Fruit fly (Drosophila melanogaster): Measurements from ENCODE around the gene CG32373.

Gene CG32373

dm6 chr3L:7614226-7614625 is 36.1 kb upstream of the CG32373 start:
- TF ChIP-seq sv (GFP tag; optimal IDR thresholded peaks at IDR 0.05), result no peak
- peak; percentile 81 for TF ChIP-seq brk (GFP tag; optimal IDR thresholded peaks at IDR 0.05)
- peak; percentile 15 for TF ChIP-seq CrebA (GFP tag; optimal IDR thresholded peaks at IDR 0.05; ENCODE audit: borderline replicate concordance)
- peak; percentile 56 for TF ChIP-seq CG32264 (GFP tag; optimal IDR thresholded peaks at IDR 0.05)
- TF ChIP-seq dsf (GFP tag; optimal IDR thresholded peaks at IDR 0.05; ENCODE audit: borderline replicate concordance), result no peak
- TF ChIP-seq Sp1 (GFP tag; optimal IDR thresholded peaks at IDR 0.05), result peak; percentile 77
- no peak for TF ChIP-seq Mio (GFP tag; optimal IDR thresholded peaks at IDR 0.05)
- TF ChIP-seq OdsH (GFP tag; optimal IDR thresholded peaks at IDR 0.05), result peak; percentile 86
- TF ChIP-seq Abd-B (GFP tag; optimal IDR thresholded peaks at IDR 0.05), result no peak
- TF ChIP-seq jim (GFP tag; optimal IDR thresholded peaks at IDR 0.05), result no peak
- TF ChIP-seq Hnf4 (GFP tag; optimal IDR thresholded peaks at IDR 0.05), result peak; percentile 88
- no peak for TF ChIP-seq pan (optimal IDR thresholded peaks at IDR 0.05)
- TF ChIP-seq ey (GFP tag; optimal IDR thresholded peaks at IDR 0.05), result peak; percentile 88
- TF ChIP-seq Jra (GFP tag; optimal IDR thresholded peaks at IDR 0.05), result peak; percentile 77
- no peak for TF ChIP-seq Dfd (GFP tag; optimal IDR thresholded peaks at IDR 0.05)
- peak; percentile 57 for TF ChIP-seq CG9705 (GFP tag; optimal IDR thresholded peaks at IDR 0.05)
- TF ChIP-seq sage (GFP tag; optimal IDR thresholded peaks at IDR 0.05), result peak; percentile 41
- no peak for TF ChIP-seq Rel (GFP tag; optimal IDR thresholded peaks at IDR 0.05)
- no peak for TF ChIP-seq Rel (tag; optimal IDR thresholded peaks at IDR 0.05)
- TF ChIP-seq N (GFP tag; optimal IDR thresholded peaks at IDR 0.05), result no peak
- peak; percentile 63 for TF ChIP-seq dmrt93B (GFP tag; optimal IDR thresholded peaks at IDR 0.05)
- TF ChIP-seq usp (GFP tag; optimal IDR thresholded peaks at IDR 0.05), result no peak
- TF ChIP-seq dl (GFP tag; optimal IDR thresholded peaks at IDR 0.05; ENCODE audit: insufficient read depth in 1 of 2, partially characterized antibody in 2 of 2), result no peak
- TF ChIP-seq Hr83 (GFP tag; optimal IDR thresholded peaks at IDR 0.05; ENCODE audit: poor library complexity, severe bottlenecking), result no peak
- TF ChIP-seq HLH106 (tag; optimal IDR thresholded peaks at IDR 0.05), result peak; percentile 69
- peak; percentile 32 for TF ChIP-seq GATAd (GFP tag; optimal IDR thresholded peaks at IDR 0.05)
- TF ChIP-seq rgr (GFP tag; optimal IDR thresholded peaks at IDR 0.05), result peak; percentile 88
- TF ChIP-seq foxo (GFP tag; optimal IDR thresholded peaks at IDR 0.05), result peak in 1 of 2 experiments; percentile 90
- peak; percentile 84 for TF ChIP-seq br (GFP tag; optimal IDR thresholded peaks at IDR 0.05)
- TF ChIP-seq h (GFP tag; optimal IDR thresholded peaks at IDR 0.05), result peak; percentile 93
- TF ChIP-seq tai (GFP tag; optimal IDR thresholded peaks at IDR 0.05), result peak; percentile 71
- TF ChIP-seq woc (GFP tag; optimal IDR thresholded peaks at IDR 0.05), result peak; percentile 77
- peak; percentile 89 for TF ChIP-seq fru (GFP tag; optimal IDR thresholded peaks at IDR 0.05)
- TF ChIP-seq Hr78 (GFP tag; optimal IDR thresholded peaks at IDR 0.05), result no peak
- no peak for TF ChIP-seq Myc (optimal IDR thresholded peaks at IDR 0.05)
- no peak for TF ChIP-seq Dif (GFP tag; optimal IDR thresholded peaks at IDR 0.05; ENCODE audit: partially characterized antibody)
- TF ChIP-seq lola (GFP tag; optimal IDR thresholded peaks at IDR 0.05), result no peak
- TF ChIP-seq Vsx2 (GFP tag; optimal IDR thresholded peaks at IDR 0.05; ENCODE audit: partially characterized antibody), result no peak
- peak; percentile 77 for TF ChIP-seq psq (GFP tag; optimal IDR thresholded peaks at IDR 0.05)

dm6 chr3L:7617436-7617979 is 32.8 kb upstream of the CG32373 start:
- TF ChIP-seq fru (GFP tag; optimal IDR thresholded peaks at IDR 0.05), result no peak
- TF ChIP-seq Hr83 (GFP tag; optimal IDR thresholded peaks at IDR 0.05; ENCODE audit: poor library complexity, severe bottlenecking), result no peak
- TF ChIP-seq HLH106 (tag; optimal IDR thresholded peaks at IDR 0.05), result no peak
- no peak for TF ChIP-seq usp (GFP tag; optimal IDR thresholded peaks at IDR 0.05)
- TF ChIP-seq sage (GFP tag; optimal IDR thresholded peaks at IDR 0.05), result no peak
- TF ChIP-seq dl (GFP tag; optimal IDR thresholded peaks at IDR 0.05; ENCODE audit: insufficient read depth in 1 of 2, partially characterized antibody in 2 of 2), result no peak
- no peak for TF ChIP-seq GATAd (GFP tag; optimal IDR thresholded peaks at IDR 0.05)
- no peak for TF ChIP-seq Jra (GFP tag; optimal IDR thresholded peaks at IDR 0.05)
- no peak for TF ChIP-seq Dfd (GFP tag; optimal IDR thresholded peaks at IDR 0.05)
- TF ChIP-seq ey (GFP tag; optimal IDR thresholded peaks at IDR 0.05), result no peak
- TF ChIP-seq CG32264 (GFP tag; optimal IDR thresholded peaks at IDR 0.05), result no peak
- no peak for TF ChIP-seq tai (GFP tag; optimal IDR thresholded peaks at IDR 0.05)

All from whole organism, wandering third instar larva.